Worm (Caenorhabditis elegans): ENCODE results near the gene irld-20.

The irld-20 gene

DNA sequence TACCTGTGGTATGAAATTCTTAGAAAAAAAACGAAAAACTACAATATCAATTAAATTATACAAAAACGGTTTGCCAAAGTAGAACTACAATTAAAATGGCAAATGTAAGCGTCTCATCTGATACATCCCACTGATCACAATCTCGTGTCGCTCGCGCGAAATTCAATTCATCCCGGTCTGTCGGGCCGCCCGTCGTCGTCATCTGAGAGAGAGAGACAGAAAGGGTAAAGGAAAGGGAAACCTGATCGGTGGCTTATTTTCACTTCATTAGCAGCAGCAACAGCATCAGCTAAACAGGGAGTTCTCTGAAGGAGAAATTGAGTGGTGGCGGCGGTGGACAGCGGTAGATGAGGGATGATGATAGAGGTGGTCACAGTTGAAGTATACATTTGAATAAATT is 49.6 kb downstream of the irld-20 start:
- TF ChIP-seq blmp-1 (tag; optimal IDR thresholded peaks at IDR 0.05) = peak; percentile 96
- TF ChIP-seq sptf-1 (tag; optimal IDR thresholded peaks at IDR 0.05) = no peak
- peak; percentile 70 for TF ChIP-seq elt-1 (tag; optimal IDR thresholded peaks at IDR 0.05; ENCODE audit: borderline replicate concordance, insufficient read depth)
- TF ChIP-seq ztf-11 (tag; optimal IDR thresholded peaks at IDR 0.05) = no peak
- TF ChIP-seq mab-5 (tag; optimal IDR thresholded peaks at IDR 0.05) = no peak
- TF ChIP-seq ham-2 (GFP tag; optimal IDR thresholded peaks at IDR 0.05) = peak; percentile 95

Measured in whole organism, mixed stage, embryonic.